Worm (Caenorhabditis elegans) whole organism, young adult: ENCODE data around the gene prdx-2.
A peak's percentile ranks its signal among the peaks of the same experiment; 100 is the strongest.

Experiments used
- C06A6.2 ChIP-seq: fragments of 200-800 bp; sonication (Bioruptor generic); conservative IDR thresholded peaks from 2 replicates; pipeline ENCODE4 v1.3.6; 2022; ENCODE audit warnings: missing genetic modification characterization, missing compliant biosample characterization
- C17E4.6 ChIP-seq: fragments of 200-800 bp; sonication (Bioruptor generic); IDR thresholded peaks from 2 replicates; pipeline ENCODE4 v1.3.6; 2022; ENCODE audit warnings: missing genetic modification reagents, missing genetic modification characterization, missing compliant biosample characterization
- D2030.7 ChIP-seq: fragments of 200-800 bp; sonication (Bioruptor generic); IDR thresholded peaks from 2 replicates; pipeline ENCODE4 v1.3.6; 2022; ENCODE audit warnings: missing genetic modification reagents, missing genetic modification characterization, missing compliant biosample characterization
- F23B12.7 ChIP-seq: sonication (generic microtip); optimal IDR thresholded peaks from 2 replicates; lab custom pipeline; 2017; ENCODE audit warnings: missing genetic modification characterization, mild to moderate bottlenecking, missing compliant biosample characterization, antibody characterized with exemption, moderate library complexity; ENCODE audit not compliant: insufficient read depth
- F37B4.10 ChIP-seq: fragments of 200-800 bp; sonication (Bioruptor generic); IDR thresholded peaks from 2 replicates; pipeline ENCODE4 v1.3.6; 2022; ENCODE audit warnings: missing genetic modification characterization, missing compliant biosample characterization
- F39B2.1 ChIP-seq: fragments of 200-800 bp; sonication (Bioruptor generic); IDR thresholded peaks from 2 replicates; pipeline ENCODE4 v1.3.6; 2022; ENCODE audit warnings: missing genetic modification reagents, missing genetic modification characterization, missing compliant biosample characterization
- F52B5.7 ChIP-seq: sonication (generic microtip); optimal IDR thresholded peaks from 2 replicates; lab custom pipeline; 2016; ENCODE audit warnings: mild to moderate bottlenecking, missing genetic modification characterization, missing compliant biosample characterization
- T26A5.8 ChIP-seq: sonication (generic microtip); optimal IDR thresholded peaks from 2 replicates; lab custom pipeline; 2016; ENCODE audit warnings: missing genetic modification characterization, missing compliant biosample characterization
- Y53G8AR.9 ChIP-seq: fragments of 200-800 bp; sonication (Bioruptor generic); conservative IDR thresholded peaks from 2 replicates; pipeline ENCODE4 v1.3.6; 2022; ENCODE audit warnings: missing genetic modification reagents, missing genetic modification characterization, missing compliant biosample characterization
- Y79H2A.3 ChIP-seq: fragments of 200-800 bp; sonication (Bioruptor generic); conservative IDR thresholded peaks from 2 replicates; pipeline ENCODE4 v1.3.6; 2022; ENCODE audit warnings: missing genetic modification reagents, missing genetic modification characterization, missing compliant biosample characterization
- akir-1 ChIP-seq: fragments of 200-800 bp; sonication (Bioruptor generic); optimal IDR thresholded peaks from 2 replicates; lab custom pipeline; 2018; ENCODE audit warnings: mild to moderate bottlenecking, missing genetic modification characterization, moderate library complexity, missing compliant biosample characterization
- aptf-3 ChIP-seq: fragments of 200-800 bp; sonication (Bioruptor generic); IDR thresholded peaks from 2 replicates; pipeline ENCODE4 v1.3.6; 2022; ENCODE audit warnings: missing genetic modification characterization, missing compliant biosample characterization
- attf-3 ChIP-seq: fragments of 200-800 bp; sonication (Bioruptor generic); conservative IDR thresholded peaks from 2 replicates; pipeline ENCODE4 v1.3.6; 2022; ENCODE audit warnings: missing genetic modification reagents, missing genetic modification characterization, missing compliant biosample characterization
- attf-5 ChIP-seq: fragments of 200-800 bp; sonication (Bioruptor generic); optimal IDR thresholded peaks from 2 replicates; lab custom pipeline; 2018; ENCODE audit warnings: mild to moderate bottlenecking, missing genetic modification characterization, missing compliant biosample characterization
- bed-2 ChIP-seq: fragments of 200-800 bp; sonication (Bioruptor generic); IDR thresholded peaks from 2 replicates; pipeline ENCODE4 v1.3.6; 2022; ENCODE audit warnings: missing genetic modification reagents, missing genetic modification characterization, missing compliant biosample characterization
- ccch-3 ChIP-seq: fragments of 200-800 bp; sonication (Bioruptor generic); optimal IDR thresholded peaks from 2 replicates; lab custom pipeline; 2018; ENCODE audit warnings: mild to moderate bottlenecking, missing genetic modification characterization, missing compliant biosample characterization
- cebp-1 ChIP-seq, 2 experiments: fragments of 200-800 bp in 1 of 2; sonication (Bioruptor generic) in 1 of 2; sonication (generic microtip) in 1 of 2; IDR thresholded peaks in 1 of 2; optimal IDR thresholded peaks in 1 of 2; 2 replicates each; pipeline versions ENCODE4 v1.3.6 to Lab custom; 2017 to 2022; ENCODE audit warnings: missing compliant biosample characterization in 2 of 2, missing genetic modification characterization in 2 of 2, mild to moderate bottlenecking in 1 of 2, missing genetic modification reagents in 1 of 2, moderate library complexity in 1 of 2
- ceh-100 ChIP-seq: fragments of 200-800 bp; sonication (Bioruptor generic); IDR thresholded peaks from 2 replicates; pipeline ENCODE4 v1.3.6; 2022; ENCODE audit warnings: missing genetic modification reagents, missing genetic modification characterization, missing compliant biosample characterization
- ceh-27 ChIP-seq: fragments of 200-800 bp; sonication (Bioruptor generic); optimal IDR thresholded peaks from 2 replicates; lab custom pipeline; 2018; ENCODE audit warnings: mild to moderate bottlenecking, missing genetic modification characterization, moderate library complexity, missing compliant biosample characterization
- ceh-79 ChIP-seq: sonication (generic microtip); optimal IDR thresholded peaks from 2 replicates; lab custom pipeline; 2017; ENCODE audit warnings: mild to moderate bottlenecking, missing genetic modification characterization, missing compliant biosample characterization
- chd-7 ChIP-seq: sonication (generic microtip); optimal IDR thresholded peaks from 2 replicates; lab custom pipeline; 2016; ENCODE audit warnings: mild to moderate bottlenecking, missing genetic modification characterization, moderate library complexity, missing compliant biosample characterization
- die-1 ChIP-seq: sonication (generic microtip); optimal IDR thresholded peaks from 2 replicates; lab custom pipeline; 2016; ENCODE audit warnings: missing genotype, mild to moderate bottlenecking, missing genetic modification characterization, missing compliant biosample characterization
- dpff-1 ChIP-seq: sonication (generic microtip); optimal IDR thresholded peaks from 2 replicates; lab custom pipeline; 2017; ENCODE audit warnings: mild to moderate bottlenecking, missing genetic modification characterization, missing compliant biosample characterization
- efl-1 ChIP-seq: fragments of 150-350 bp; optimal IDR thresholded peaks from 2 replicates; lab custom pipeline; 2014; ENCODE audit warnings: missing biosample characterization, missing genetic modification reagents, missing genetic modification characterization
- egl-18 ChIP-seq: fragments of 200-800 bp; sonication (Bioruptor generic); IDR thresholded peaks from 2 replicates; pipeline ENCODE4 v1.3.6; 2022; ENCODE audit warnings: missing genetic modification reagents, missing genetic modification characterization, missing compliant biosample characterization
- ekl-4 ChIP-seq: fragments of 200-800 bp; sonication (Bioruptor generic); IDR thresholded peaks from 2 replicates; pipeline ENCODE4 v1.3.6; 2022; ENCODE audit warnings: missing genetic modification reagents, missing genetic modification characterization, missing compliant biosample characterization
- hlh-12 ChIP-seq: sonication (generic microtip); optimal IDR thresholded peaks from 2 replicates; lab custom pipeline; 2016; ENCODE audit warnings: missing genetic modification characterization, missing compliant biosample characterization
- hsf-1 ChIP-seq: fragments of 200-800 bp; sonication (Bioruptor generic); IDR thresholded peaks from 2 replicates; pipeline ENCODE4 v1.3.6; 2022; ENCODE audit warnings: missing genetic modification reagents, missing genetic modification characterization, missing compliant biosample characterization
- lag-1 ChIP-seq: fragments of 200-800 bp; sonication (Bioruptor generic); IDR thresholded peaks from 2 replicates; pipeline ENCODE4 v1.3.6; 2022; ENCODE audit warnings: missing genetic modification reagents, missing genetic modification characterization, missing compliant biosample characterization
- let-607 ChIP-seq, 2 experiments: fragments of 200-800 bp in 1 of 2; sonication (Bioruptor generic) in 1 of 2; sonication (generic microtip) in 1 of 2; optimal IDR thresholded peaks; 2 replicates each; lab custom pipeline; 2016 to 2018; ENCODE audit warnings: mild to moderate bottlenecking in 2 of 2, missing compliant biosample characterization in 2 of 2, missing genetic modification characterization in 2 of 2, moderate library complexity in 2 of 2, missing genotype in 1 of 2
- nfya-1 ChIP-seq: sonication (generic microtip); optimal IDR thresholded peaks from 2 replicates; lab custom pipeline; 2017; ENCODE audit warnings: antibody characterized with exemption, missing compliant biosample characterization, missing genetic modification characterization, borderline replicate concordance; ENCODE audit not compliant: insufficient read depth
- nfyb-1 ChIP-seq: fragments of 200-800 bp; sonication (Bioruptor generic); IDR thresholded peaks from 2 replicates; pipeline ENCODE4 v1.3.6; 2022; ENCODE audit warnings: missing genetic modification reagents, missing genetic modification characterization, missing compliant biosample characterization
- nhr-120 ChIP-seq: fragments of 200-800 bp; sonication (Bioruptor generic); IDR thresholded peaks from 2 replicates; pipeline ENCODE4 v1.3.6; 2022; ENCODE audit warnings: missing genetic modification characterization, missing compliant biosample characterization
- nhr-179 ChIP-seq: sonication (generic microtip); optimal IDR thresholded peaks from 2 replicates; lab custom pipeline; 2016; ENCODE audit warnings: mild to moderate bottlenecking, missing genetic modification characterization, missing compliant biosample characterization
- pbrm-1 ChIP-seq: fragments of 200-800 bp; sonication (Bioruptor generic); IDR thresholded peaks from 2 replicates; pipeline ENCODE4 v1.3.6; 2022; ENCODE audit warnings: missing genetic modification reagents, missing genetic modification characterization, missing compliant biosample characterization
- rec-8 ChIP-seq, 2 experiments: sonication (generic microtip); optimal IDR thresholded peaks; 2 replicates each; lab custom pipeline; 2016; ENCODE audit warnings: mild to moderate bottlenecking in 2 of 2, missing genetic modification characterization in 2 of 2, missing genetic modification reagents in 2 of 2, missing genotype in 2 of 2, missing biosample characterization in 1 of 2, missing compliant biosample characterization in 1 of 2, moderate library complexity in 1 of 2
- rpc-1 ChIP-seq, 2 experiments: fragments of 150-350 bp in 1 of 2; sonication (generic microtip) in 1 of 2; optimal IDR thresholded peaks; 2 replicates each; lab custom pipeline; 2014 to 2018; ENCODE audit warnings: missing biosample characterization in 1 of 2, missing genetic modification characterization in 1 of 2, missing genetic modification reagents in 1 of 2, missing genotype in 1 of 2
- sea-2 ChIP-seq: fragments of 200-800 bp; sonication (Bioruptor generic); IDR thresholded peaks from 2 replicates; pipeline ENCODE4 v1.3.6; 2022; ENCODE audit warnings: missing genetic modification characterization, missing compliant biosample characterization
- snpc-1.3 ChIP-seq: sonication (generic microtip); optimal IDR thresholded peaks from 2 replicates; lab custom pipeline; 2017; ENCODE audit warnings: missing genetic modification characterization, mild to moderate bottlenecking, missing compliant biosample characterization, antibody characterized with exemption, moderate library complexity, missing genotype, missing genetic modification reagents; ENCODE audit not compliant: insufficient read depth
- sptf-2 ChIP-seq: fragments of 200-800 bp; sonication (Bioruptor generic); optimal IDR thresholded peaks from 2 replicates; lab custom pipeline; 2018; ENCODE audit warnings: mild to moderate bottlenecking, missing genetic modification characterization, missing compliant biosample characterization
- unc-130 ChIP-seq: sonication (generic microtip); optimal IDR thresholded peaks from 2 replicates; lab custom pipeline; 2016; ENCODE audit warnings: missing genetic modification reagents, missing genetic modification characterization, missing compliant biosample characterization
- unc-62 ChIP-seq: fragments of 150-350 bp; optimal IDR thresholded peaks from 2 replicates; lab custom pipeline; 2014; ENCODE audit warnings: missing biosample characterization, missing genetic modification reagents, missing genetic modification characterization
- zfh-2 ChIP-seq: fragments of 200-800 bp; sonication (Bioruptor generic); conservative IDR thresholded peaks from 2 replicates; pipeline ENCODE4 v1.3.6; 2022; ENCODE audit warnings: missing genetic modification reagents, missing genetic modification characterization, missing compliant biosample characterization
- ztf-18 ChIP-seq: sonication (generic microtip); optimal IDR thresholded peaks from 2 replicates; lab custom pipeline; 2016; ENCODE audit warnings: missing genotype, mild to moderate bottlenecking, missing genetic modification characterization, missing compliant biosample characterization
- ztf-25 ChIP-seq: fragments of 200-800 bp; sonication (Bioruptor generic); IDR thresholded peaks from 2 replicates; pipeline ENCODE4 v1.3.6; 2022; ENCODE audit warnings: missing genetic modification reagents, missing genetic modification characterization, missing compliant biosample characterization
- ztf-3 ChIP-seq: fragments of 200-800 bp; sonication (Bioruptor generic); optimal IDR thresholded peaks from 2 replicates; lab custom pipeline; 2018; ENCODE audit warnings: mild to moderate bottlenecking, missing genetic modification characterization, missing compliant biosample characterization

prdx-2 gene

DNA sequence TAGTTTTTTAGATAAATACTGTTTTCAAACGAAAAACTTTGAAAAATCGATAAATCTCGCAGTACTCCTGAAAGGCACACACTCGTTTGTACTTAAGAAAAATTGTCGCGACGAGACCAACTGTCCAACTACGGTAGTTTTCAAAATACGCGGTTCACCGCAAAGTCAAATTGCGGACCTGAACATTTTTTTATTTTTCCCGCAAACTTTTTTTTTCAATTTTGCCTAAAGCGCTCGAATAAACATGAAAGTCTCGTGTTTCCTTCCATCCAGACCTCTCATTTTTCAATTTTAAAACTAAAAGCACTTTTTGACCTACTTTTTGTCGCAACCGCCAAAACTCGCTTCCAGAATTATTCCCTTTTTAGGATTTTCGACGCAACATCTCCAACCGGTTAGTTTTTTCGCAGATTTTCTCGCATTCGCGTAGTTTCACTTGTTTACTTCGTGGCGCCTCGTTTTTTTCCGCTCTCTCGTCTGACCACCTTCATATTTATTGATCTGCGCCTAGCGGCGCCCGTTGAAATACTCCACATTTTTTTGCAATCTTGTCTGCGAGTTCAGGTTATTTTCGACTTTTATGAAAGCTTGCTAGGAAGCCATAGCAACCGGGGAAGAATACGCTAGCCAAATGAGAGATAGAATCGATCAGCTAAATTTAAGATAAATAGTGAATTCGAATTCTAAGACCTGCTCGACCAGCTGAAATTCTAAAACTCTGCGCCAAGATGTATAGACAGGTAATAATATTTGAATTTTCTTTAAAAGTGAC lies at the start of gene prdx-2 (continued):
- peak; percentile 75 for TF ChIP-seq C17E4.6
- TF ChIP-seq nfyb-1: 0 out of 2 replicates have a peak, but pooled peaks have one; percentile 51
- TF ChIP-seq cebp-1 (GFP tag; IDR thresholded peaks at IDR 0.05; lab: Robert Waterston, UW): no peak
- no peak for TF ChIP-seq cebp-1 (tag; optimal IDR thresholded peaks at IDR 0.05; lab: Kevin White, UChicago)
- TF ChIP-seq Y79H2A.3 (GFP tag; lab: Robert Waterston, UW): no peak
- TF ChIP-seq F52B5.7 (tag; lab: Kevin White, UChicago): no peak
- TF ChIP-seq die-1 (tag; lab: Kevin White, UChicago): no peak
- TF ChIP-seq nfya-1 (tag; lab: Kevin White, UChicago): no peak
- TF ChIP-seq unc-130: peak; percentile 37
- peak; percentile 74 for TF ChIP-seq hsf-1 (GFP tag; lab: Robert Waterston, UW)
- TF ChIP-seq ceh-79: no peak
- no peak for TF ChIP-seq ceh-27 (GFP tag; lab: Kevin White, UChicago)
- TF ChIP-seq ekl-4 (GFP tag; lab: Robert Waterston, UW): peak; percentile 70; the same call in 1 of the 2 replicates
- no peak for TF ChIP-seq aptf-3
- no peak for TF ChIP-seq F37B4.10 (GFP tag; lab: Robert Waterston, UW)
- TF ChIP-seq F23B12.7 (tag; lab: Kevin White, UChicago): no peak
- TF ChIP-seq Y53G8AR.9 (GFP tag; lab: Robert Waterston, UW): no peak
- TF ChIP-seq dpff-1 (tag; lab: Kevin White, UChicago): no peak
- TF ChIP-seq egl-18: no peak
- TF ChIP-seq D2030.7 (GFP tag; lab: Robert Waterston, UW): peak; percentile 89
- no peak for TF ChIP-seq attf-5
- TF ChIP-seq ztf-25 (GFP tag; lab: Robert Waterston, UW): no peak
- TF ChIP-seq C06A6.2 (GFP tag; lab: Robert Waterston, UW): no peak
- TF ChIP-seq pbrm-1 (GFP tag; lab: Robert Waterston, UW): peak; percentile 68; the same call in 1 of the 2 replicates
- TF ChIP-seq snpc-1.3 (tag; lab: Kevin White, UChicago): no peak
- TF ChIP-seq rpc-1 (optimal IDR thresholded peaks at IDR 0.05; lab: Kevin White, UChicago): no peak
- TF ChIP-seq rpc-1 (tag; optimal IDR thresholded peaks at IDR 0.05; lab: Kevin White, UChicago): no peak
- no peak for TF ChIP-seq chd-7
- TF ChIP-seq F39B2.1 (GFP tag; lab: Robert Waterston, UW): no peak
- no peak for TF ChIP-seq T26A5.8 (tag; lab: Kevin White, UChicago)
- no peak for TF ChIP-seq ztf-3 (GFP tag; lab: Kevin White, UChicago)
- TF ChIP-seq let-607 (tag; optimal IDR thresholded peaks at IDR 0.05; lab: Kevin White, UChicago): no peak
- no peak for TF ChIP-seq attf-3
- TF ChIP-seq rec-8 (tag; optimal IDR thresholded peaks at IDR 0.05; lab: Kevin White, UChicago): no peak
- TF ChIP-seq lag-1: no peak
- peak; percentile 22 for TF ChIP-seq ztf-18 (tag; lab: Kevin White, UChicago)
- TF ChIP-seq nhr-179 (tag; lab: Kevin White, UChicago): no peak
- TF ChIP-seq bed-2: no peak
- no peak for TF ChIP-seq sea-2 (GFP tag; lab: Robert Waterston, UW)
- peak; percentile 87 for TF ChIP-seq efl-1 (GFP tag; lab: Kevin White, UChicago)
- TF ChIP-seq ceh-100: no peak
- TF ChIP-seq sptf-2 (GFP tag; lab: Kevin White, UChicago): no peak
- no peak for TF ChIP-seq hlh-12 (tag; lab: Kevin White, UChicago)
- TF ChIP-seq unc-62: no peak
- TF ChIP-seq nhr-120 (GFP tag; lab: Robert Waterston, UW): no peak
- TF ChIP-seq ccch-3: no peak
- TF ChIP-seq akir-1: no peak
- no peak for TF ChIP-seq zfh-2 (GFP tag; lab: Robert Waterston, UW)
